Fruit fly (Drosophila melanogaster) whole organism, embryonic: Measurements from ENCODE around the gene CG5968.

ENCODE experiments used
- Asciz ChIP-seq: fragments of 200-800 bp; sonication (Bioruptor generic); optimal IDR thresholded peaks from 2 replicates; lab custom pipeline; 2017; ENCODE audit warnings: missing biosample characterization, mild to moderate bottlenecking, missing genetic modification characterization, missing genetic modification reagents
- Awh ChIP-seq: fragments of 200-800 bp; sonication (Bioruptor generic); IDR thresholded peaks from 2 replicates; pipeline ENCODE4, ENCODE4 v1.3.6; 2022; ENCODE audit warnings: missing biosample characterization, missing genetic modification characterization
- C15 ChIP-seq: fragments of 200-800 bp; sonication (Bioruptor generic); IDR thresholded peaks from 3 replicates; pipeline ENCODE4 v1.3.6; 2022; ENCODE audit warnings: missing biosample characterization, missing genetic modification characterization
- CG10543 ChIP-seq: fragments of 200-800 bp; sonication (Bioruptor generic); optimal IDR thresholded peaks from 3 replicates; lab custom pipeline; 2017; ENCODE audit warnings: missing biosample characterization, mild to moderate bottlenecking, missing genetic modification characterization, moderate library complexity
- CG11247 ChIP-seq: fragments of 200-800 bp; sonication (Bioruptor generic); IDR thresholded peaks from 2 replicates; pipeline ENCODE4 v1.3.6; 2022; ENCODE audit warnings: missing biosample characterization, missing genetic modification characterization
- CG12104 ChIP-seq: fragments of 200-800 bp; sonication (Bioruptor generic); optimal IDR thresholded peaks from 3 replicates; lab custom pipeline; 2016; ENCODE audit warnings: missing biosample characterization, missing genetic modification characterization
- CG12219 ChIP-seq: fragments of 200-800 bp; sonication (Bioruptor generic); optimal IDR thresholded peaks from 3 replicates; lab custom pipeline; 2018; ENCODE audit warnings: missing biosample characterization, mild to moderate bottlenecking, missing genetic modification characterization
- CG12744 ChIP-seq: fragments of 200-800 bp; sonication (Bioruptor generic); optimal IDR thresholded peaks from 2 replicates; lab custom pipeline; 2016; ENCODE audit warnings: missing biosample characterization, missing genetic modification characterization
- CG12942 ChIP-seq: fragments of 200-800 bp; sonication (Bioruptor generic); optimal IDR thresholded peaks from 3 replicates; lab custom pipeline; 2016; ENCODE audit warnings: missing biosample characterization, missing genetic modification characterization
- CG14014 ChIP-seq: fragments of 200-800 bp; sonication (Bioruptor generic); IDR thresholded peaks from 2 replicates; pipeline ENCODE4 v1.3.6; 2022; ENCODE audit warnings: missing biosample characterization, missing genetic modification characterization
- CG17612 ChIP-seq: fragments of 200-800 bp; sonication (Bioruptor generic); IDR thresholded peaks from 2 replicates; pipeline ENCODE4 v1.3.6; 2022; ENCODE audit warnings: missing biosample characterization, missing genetic modification characterization
- CG17829 ChIP-seq: fragments of 200-800 bp; optimal IDR thresholded peaks from 2 replicates; lab custom pipeline; 2019; ENCODE audit warnings: missing biosample characterization, mild to moderate bottlenecking, missing genetic modification characterization, moderate library complexity
- CG17912 ChIP-seq: fragments of 200-800 bp; sonication (Bioruptor generic); optimal IDR thresholded peaks from 2 replicates; lab custom pipeline; 2018; ENCODE audit warnings: missing biosample characterization, mild to moderate bottlenecking, missing genetic modification characterization
- CG1792 ChIP-seq: fragments of 200-800 bp; sonication (Bioruptor generic); optimal IDR thresholded peaks from 2 replicates; lab custom pipeline; 2016; ENCODE audit warnings: missing biosample characterization, missing genetic modification characterization
- CG2875 ChIP-seq: fragments of 200-800 bp; sonication (Bioruptor generic); optimal IDR thresholded peaks from 2 replicates; lab custom pipeline; 2017; ENCODE audit warnings: missing biosample characterization, mild to moderate bottlenecking, missing genetic modification characterization, missing genetic modification reagents
- CG3065 ChIP-seq: fragments of 200-800 bp; sonication (Bioruptor generic); optimal IDR thresholded peaks from 2 replicates; lab custom pipeline; 2016; ENCODE audit warnings: missing biosample characterization, missing genetic modification characterization
- CG31441 ChIP-seq: fragments of 200-800 bp; sonication (Bioruptor generic); IDR thresholded peaks from 2 replicates; pipeline ENCODE4 v1.3.6; 2022; ENCODE audit warnings: missing biosample characterization, missing genetic modification characterization
- CG32772 ChIP-seq: fragments of 200-800 bp; sonication (Bioruptor generic); IDR thresholded peaks from 2 replicates; pipeline ENCODE4 v1.3.6; 2022; ENCODE audit warnings: missing biosample characterization, missing genetic modification characterization
- CG33557 ChIP-seq: fragments of 200-800 bp; sonication (Bioruptor generic); optimal IDR thresholded peaks from 2 replicates; lab custom pipeline; 2019; ENCODE audit warnings: missing biosample characterization, mild to moderate bottlenecking, missing genetic modification characterization, moderate library complexity
- CG3407 ChIP-seq: fragments of 200-800 bp; sonication (Bioruptor generic); optimal IDR thresholded peaks from 2 replicates; lab custom pipeline; 2018; ENCODE audit warnings: missing biosample characterization, mild to moderate bottlenecking, missing genetic modification characterization
- CG34224 ChIP-seq: fragments of 200-800 bp; sonication (Bioruptor generic); IDR thresholded peaks from 3 replicates; pipeline ENCODE4 v1.3.6; 2022; ENCODE audit warnings: missing biosample characterization, missing genetic modification characterization; ENCODE audit not compliant: partially characterized antibody
- CG3995 ChIP-seq: fragments of 200-800 bp; sonication (Bioruptor generic); optimal IDR thresholded peaks from 3 replicates; lab custom pipeline; 2016; ENCODE audit warnings: missing biosample characterization, missing genetic modification characterization
- CG4282 ChIP-seq: fragments of 200-800 bp; sonication (Bioruptor generic); optimal IDR thresholded peaks from 2 replicates; lab custom pipeline; 2016; ENCODE audit warnings: missing biosample characterization, missing genetic modification characterization
- CG4617 ChIP-seq: fragments of 200-800 bp; sonication (Bioruptor generic); optimal IDR thresholded peaks from 3 replicates; lab custom pipeline; 2016; ENCODE audit warnings: missing biosample characterization, missing genetic modification characterization, borderline replicate concordance
- CG5245 ChIP-seq: fragments of 200-800 bp; sonication (Bioruptor generic); optimal IDR thresholded peaks from 3 replicates; lab custom pipeline; 2016; ENCODE audit warnings: missing biosample characterization, missing genetic modification characterization
- CG6683 ChIP-seq: fragments of 200-800 bp; sonication (Bioruptor generic); optimal IDR thresholded peaks from 2 replicates; lab custom pipeline; 2017; ENCODE audit warnings: missing biosample characterization, mild to moderate bottlenecking, missing genetic modification characterization, missing genetic modification reagents
- CG8478 ChIP-seq: fragments of >200 bp; optimal IDR thresholded peaks from 2 replicates; lab custom pipeline; 2018
- CG8924 ChIP-seq: fragments of 200-800 bp; optimal IDR thresholded peaks from 3 replicates; lab custom pipeline; 2019; ENCODE audit warnings: missing biosample characterization, mild to moderate bottlenecking, missing genetic modification characterization, moderate library complexity
- CG9609 ChIP-seq: fragments of 200-800 bp; sonication (Bioruptor generic); optimal IDR thresholded peaks from 3 replicates; lab custom pipeline; 2016; ENCODE audit warnings: missing biosample characterization, missing genetic modification characterization
- CG9932 ChIP-seq: fragments of 200-800 bp; sonication (Bioruptor generic); IDR thresholded peaks from 2 replicates; pipeline ENCODE4 v1.3.6; 2022; ENCODE audit warnings: missing biosample characterization, missing genetic modification characterization
- HHEX ChIP-seq: fragments of 200-800 bp; sonication (Bioruptor generic); optimal IDR thresholded peaks from 3 replicates; lab custom pipeline; 2017; ENCODE audit warnings: missing biosample characterization, mild to moderate bottlenecking, missing genetic modification characterization, missing genetic modification reagents
- Hmx ChIP-seq: fragments of 200-800 bp; sonication (Bioruptor generic); optimal IDR thresholded peaks from 2 replicates; lab custom pipeline; 2016; ENCODE audit warnings: missing biosample characterization, missing genetic modification characterization
- Lhr ChIP-seq: fragments of 200-800 bp; sonication (Bioruptor generic); optimal IDR thresholded peaks from 3 replicates; lab custom pipeline; 2017; ENCODE audit warnings: mild to moderate bottlenecking, missing biosample characterization, missing genetic modification reagents, missing genetic modification characterization
- Med ChIP-seq: fragments of 200-800 bp; sonication (Bioruptor generic); peaks from one replicate; lab custom pipeline; 2016; ENCODE audit warnings: missing biosample characterization, missing genetic modification characterization, mild to moderate bottlenecking, inconsistent platforms, moderate library complexity
- Ssrp ChIP-seq: fragments of 200-800 bp; sonication (Bioruptor generic); optimal IDR thresholded peaks from 2 replicates; lab custom pipeline; 2018; ENCODE audit warnings: missing biosample characterization, mild to moderate bottlenecking, missing genetic modification characterization, moderate library complexity
- Taf1 ChIP-seq: fragments of 200-800 bp; sonication (Bioruptor generic); IDR thresholded peaks from 2 replicates; pipeline ENCODE4 v1.3.6; 2022; ENCODE audit warnings: missing biosample characterization, missing genetic modification characterization
- chinmo ChIP-seq: fragments of 200-800 bp; sonication (Bioruptor generic); IDR thresholded peaks from 4 replicates; pipeline ENCODE4 v1.3.6; 2022; ENCODE audit warnings: missing biosample characterization, missing genetic modification characterization; ENCODE audit not compliant: partially characterized antibody
- chn ChIP-seq: fragments of 200-800 bp; sonication (Bioruptor generic); optimal IDR thresholded peaks from 2 replicates; lab custom pipeline; 2016; ENCODE audit warnings: missing biosample characterization, missing genetic modification characterization
- dan ChIP-seq: fragments of 200-800 bp; sonication (Bioruptor generic); IDR thresholded peaks from 2 replicates; pipeline ENCODE4 v1.3.6; 2022; ENCODE audit warnings: missing biosample characterization, missing genetic modification characterization
- emc ChIP-seq: fragments of 200-800 bp; sonication (Bioruptor generic); optimal IDR thresholded peaks from 2 replicates; lab custom pipeline; 2016; ENCODE audit warnings: missing biosample characterization, missing genetic modification characterization
- fd3F ChIP-seq: fragments of 200-800 bp; sonication (Bioruptor generic); optimal IDR thresholded peaks from 2 replicates; lab custom pipeline; 2018; ENCODE audit warnings: missing biosample characterization, mild to moderate bottlenecking, missing genetic modification characterization, moderate library complexity
- fu2 ChIP-seq: fragments of 200-800 bp; sonication (Bioruptor generic); optimal IDR thresholded peaks from 2 replicates; lab custom pipeline; 2016; ENCODE audit warnings: missing biosample characterization, missing genetic modification characterization
- gcm2 ChIP-seq: fragments of 200-800 bp; sonication (Bioruptor generic); optimal IDR thresholded peaks from 2 replicates; lab custom pipeline; 2016; ENCODE audit warnings: missing biosample characterization, missing genetic modification characterization
- hth ChIP-seq: fragments of >200 bp; optimal IDR thresholded peaks from 2 replicates; lab custom pipeline; 2017; ENCODE audit warnings: inconsistent platforms
- jigr1 ChIP-seq: fragments of 200-800 bp; sonication (Bioruptor generic); IDR thresholded peaks from 3 replicates; pipeline ENCODE4 v1.3.6; 2022; ENCODE audit warnings: missing biosample characterization, missing genetic modification characterization
- jumu ChIP-seq: fragments of 200-800 bp; sonication (Bioruptor generic); optimal IDR thresholded peaks from 3 replicates; lab custom pipeline; 2016; ENCODE audit warnings: missing biosample characterization, missing genetic modification characterization
- otp ChIP-seq: fragments of 200-800 bp; sonication (Bioruptor generic); IDR thresholded peaks from 3 replicates; pipeline ENCODE4, ENCODE4 v1.3.6; 2022; ENCODE audit warnings: missing biosample characterization, missing genetic modification characterization
- pita ChIP-seq: fragments of 200-800 bp; sonication (Bioruptor generic); optimal IDR thresholded peaks from 2 replicates; lab custom pipeline; 2017; ENCODE audit warnings: missing biosample characterization, mild to moderate bottlenecking, missing genetic modification characterization
- ro ChIP-seq: fragments of 200-800 bp; sonication (Bioruptor generic); IDR thresholded peaks from 2 replicates; pipeline ENCODE4 v1.3.6; 2022; ENCODE audit warnings: missing biosample characterization, missing genetic modification characterization
- salm ChIP-seq: fragments of 200-800 bp; sonication (Bioruptor generic); optimal IDR thresholded peaks from 2 replicates; lab custom pipeline; 2018; ENCODE audit warnings: missing biosample characterization, mild to moderate bottlenecking, missing genetic modification characterization
- sens-2 ChIP-seq: fragments of 200-800 bp; sonication (Bioruptor generic); IDR thresholded peaks from 2 replicates; pipeline ENCODE4 v1.3.6; 2022; ENCODE audit warnings: missing biosample characterization, missing genetic modification characterization
- slbo ChIP-seq: fragments of 200-800 bp; sonication (Bioruptor generic); IDR thresholded peaks from 2 replicates; pipeline ENCODE4 v1.3.6; 2022; ENCODE audit warnings: missing biosample characterization, missing genetic modification characterization

Gene CG5968

DNA sequence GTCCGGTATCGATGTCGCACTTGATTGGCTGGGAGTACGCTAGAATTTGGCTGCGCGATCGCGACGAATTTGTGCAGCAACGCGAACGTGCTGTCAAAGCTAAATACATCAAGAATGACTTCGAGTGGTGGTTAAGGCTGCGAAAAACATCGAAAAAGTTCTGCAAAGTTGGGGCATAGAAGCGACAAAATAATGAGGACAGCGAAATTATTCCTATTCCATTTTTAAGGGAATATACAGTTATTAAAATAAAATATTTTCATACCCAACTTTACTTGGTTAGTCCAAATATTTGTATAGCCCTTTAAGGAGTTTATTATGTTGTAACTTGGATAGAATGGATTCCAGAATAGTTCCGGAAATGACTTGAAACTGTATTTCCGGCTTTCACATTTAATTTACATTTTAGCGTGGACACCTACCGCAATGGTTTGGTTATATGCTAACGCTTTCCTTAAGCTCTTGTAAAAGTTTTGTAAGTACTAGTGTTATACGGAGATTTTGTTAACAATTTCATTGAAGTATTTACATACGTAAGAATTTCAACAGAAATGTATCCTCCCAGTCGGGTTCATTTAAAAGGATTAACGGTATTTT, 6.7 kb downstream of the CG5968 start (continued):
- no peak for TF ChIP-seq CG9932
- peak; percentile 69 for TF ChIP-seq fd3F (GFP tag; lab: Kevin White, UChicago)
- no peak; the same call in 1 of the 2 replicates for TF ChIP-seq ro (GFP tag; lab: Robert Waterston, UW)
- TF ChIP-seq emc (GFP tag; lab: Kevin White, UChicago): no peak
- peak; percentile 90 for TF ChIP-seq Asciz (GFP tag; lab: Kevin White, UChicago)
- no peak for TF ChIP-seq CG34224 (GFP tag; lab: Robert Waterston, UW)
- peak; percentile 84 for TF ChIP-seq CG3407
- peak; percentile 71; the same call in 2 of the 3 replicates for TF ChIP-seq otp (GFP tag; lab: Robert Waterston, UW)
- no peak for TF ChIP-seq CG1792 (GFP tag; lab: Kevin White, UChicago)
- no peak for TF ChIP-seq sens-2 (GFP tag; lab: Robert Waterston, UW)
- TF ChIP-seq CG17829 (tag; lab: Kevin White, UChicago): peak; percentile 56
- peak; percentile 85 for TF ChIP-seq CG2875 (GFP tag; lab: Kevin White, UChicago)
- peak; percentile 83 for TF ChIP-seq CG6683 (GFP tag; lab: Kevin White, UChicago)
- TF ChIP-seq pita (GFP tag; lab: Kevin White, UChicago): peak; percentile 44
- TF ChIP-seq CG12942 (GFP tag; lab: Kevin White, UChicago): peak; percentile 32
- TF ChIP-seq CG9609: peak; percentile 69
- peak; percentile 64 for TF ChIP-seq Ssrp
- peak; percentile 68 for TF ChIP-seq salm (tag; lab: Kevin White, UChicago)
- TF ChIP-seq CG12219: peak; percentile 85
- TF ChIP-seq CG4617: peak; percentile 11
- TF ChIP-seq CG17612: no peak
- TF ChIP-seq CG5245 (GFP tag; lab: Kevin White, UChicago): no peak
- peak; percentile 20 for TF ChIP-seq jumu (GFP tag; lab: Kevin White, UChicago)
- peak; percentile 77 for TF ChIP-seq CG12744
- peak; percentile 15 for TF ChIP-seq CG4282 (GFP tag; lab: Kevin White, UChicago)
- peak; percentile 52 for TF ChIP-seq CG3995 (GFP tag; lab: Kevin White, UChicago)
- TF ChIP-seq chn: peak; percentile 41
- TF ChIP-seq CG17912 (GFP tag; lab: Kevin White, UChicago): peak; percentile 89
- TF ChIP-seq Hmx (GFP tag; lab: Kevin White, UChicago): no peak
- TF ChIP-seq CG31441 (GFP tag; lab: Robert Waterston, UW): peak; percentile 83
- peak; percentile 30; the same call in 1 of the 3 replicates for TF ChIP-seq C15 (GFP tag; lab: Robert Waterston, UW)
- no peak for TF ChIP-seq CG11247 (GFP tag; lab: Robert Waterston, UW)
- TF ChIP-seq chinmo (GFP tag; lab: Robert Waterston, UW): no peak
- peak; percentile 91 for TF ChIP-seq HHEX (GFP tag; lab: Kevin White, UChicago)
- peak; percentile 85 for TF ChIP-seq Lhr (GFP tag; lab: Kevin White, UChicago)
- TF ChIP-seq CG8478 (lab: Kevin White, UChicago): no peak
- TF ChIP-seq dan: no peak
- TF ChIP-seq CG33557 (GFP tag; lab: Kevin White, UChicago): peak; percentile 69
- no peak for TF ChIP-seq slbo (GFP tag; lab: Robert Waterston, UW)
- peak; percentile 54 for TF ChIP-seq fu2
- TF ChIP-seq CG12104 (GFP tag; lab: Kevin White, UChicago): no peak
- TF ChIP-seq gcm2 (GFP tag; lab: Kevin White, UChicago): peak; percentile 34
- TF ChIP-seq hth (lab: Kevin White, UChicago): no peak
- TF ChIP-seq Awh: peak; percentile 63
- no peak for TF ChIP-seq jigr1 (GFP tag; lab: Robert Waterston, UW)
- no peak for TF ChIP-seq CG32772 (GFP tag; lab: Robert Waterston, UW)
- TF ChIP-seq CG14014 (GFP tag; lab: Robert Waterston, UW): no peak
- TF ChIP-seq CG3065: peak; percentile 37
- TF ChIP-seq Med: peak; percentile 86
- TF ChIP-seq CG8924 (tag; lab: Kevin White, UChicago): peak; percentile 51
- TF ChIP-seq CG10543 (GFP tag; lab: Kevin White, UChicago): peak; percentile 82
- no peak for TF ChIP-seq Taf1
